Worm (Caenorhabditis elegans) whole organism, L1 larva: ENCODE results near the gene far-7.

Source experiments
- C04F5.9 ChIP-seq: sonication (generic microtip); optimal IDR thresholded peaks from 2 replicates; lab custom pipeline; 2016; ENCODE audit warnings: missing genetic modification characterization, missing compliant biosample characterization
- F16B12.6 ChIP-seq: fragments of 150-350 bp; optimal IDR thresholded peaks from 2 replicates; lab custom pipeline; 2014; ENCODE audit warnings: missing biosample characterization, missing genetic modification characterization
- aly-2 ChIP-seq: fragments of 150-350 bp; optimal IDR thresholded peaks from 2 replicates; lab custom pipeline; 2014; ENCODE audit warnings: missing biosample characterization, missing genetic modification characterization
- ama-1 ChIP-seq: fragments of 150-350 bp; optimal IDR thresholded peaks from 2 replicates; lab custom pipeline; 2014
- blmp-1 ChIP-seq: fragments of 150-350 bp; optimal IDR thresholded peaks from 2 replicates; lab custom pipeline; 2014; ENCODE audit warnings: missing biosample characterization, missing genetic modification characterization
- ceh-8 ChIP-seq: fragments of 200-800 bp; sonication (Bioruptor generic); optimal IDR thresholded peaks from 2 replicates; lab custom pipeline; 2018; ENCODE audit warnings: mild to moderate bottlenecking, missing genetic modification characterization, moderate library complexity, missing compliant biosample characterization
- ceh-90 ChIP-seq: sonication (generic microtip); optimal IDR thresholded peaks from 2 replicates; lab custom pipeline; 2016; ENCODE audit warnings: missing genetic modification characterization, missing compliant biosample characterization
- ces-1 ChIP-seq: fragments of 150-350 bp; optimal IDR thresholded peaks from 2 replicates; lab custom pipeline; 2014; ENCODE audit warnings: missing biosample characterization, missing genetic modification reagents, missing genetic modification characterization
- efl-1 ChIP-seq, 4 experiments: fragments of 150-350 bp; optimal IDR thresholded peaks in 3 of 4; peaks in 1 of 4; 1 replicate in 1 of 4; 2 replicates in 3 of 4; lab custom pipeline; 2014; ENCODE audit warnings: missing biosample characterization in 2 of 4, missing genetic modification characterization in 2 of 4, missing genetic modification reagents in 2 of 4
- efl-3 ChIP-seq: fragments of 200-800 bp; sonication (Bioruptor generic); optimal IDR thresholded peaks from 2 replicates; lab custom pipeline; 2018; ENCODE audit warnings: mild to moderate bottlenecking, missing genetic modification characterization, missing compliant biosample characterization
- egl-27 ChIP-seq, 2 experiments: fragments of 150-350 bp in 1 of 2; sonication (generic microtip); optimal IDR thresholded peaks; 3 replicates each; lab custom pipeline; 2017 to 2018; ENCODE audit warnings: missing biosample characterization in 2 of 2, missing genetic modification characterization in 2 of 2, missing genetic modification reagents in 2 of 2
- elt-2 ChIP-seq: sonication (generic microtip); optimal IDR thresholded peaks from 2 replicates; lab custom pipeline; 2016; ENCODE audit warnings: missing genetic modification characterization, mild to moderate bottlenecking, inconsistent platforms, missing compliant biosample characterization, missing genetic modification reagents
- elt-3 ChIP-seq, 6 experiments: fragments of 150-350 bp in 1 of 6; sonication (generic microtip); optimal IDR thresholded peaks; 2 replicates each; lab custom pipeline; 2017 to 2018; ENCODE audit warnings: missing biosample characterization in 6 of 6, missing genetic modification characterization in 6 of 6, inconsistent platforms in 1 of 6
- fkh-10 ChIP-seq: sonication (generic microtip); optimal IDR thresholded peaks from 2 replicates; lab custom pipeline; 2017; ENCODE audit warnings: missing biosample characterization, missing genetic modification reagents, missing genetic modification characterization
- fkh-4 ChIP-seq: sonication (generic microtip); optimal IDR thresholded peaks from 2 replicates; lab custom pipeline; 2016; ENCODE audit warnings: missing compliant biosample characterization, missing genetic modification characterization, borderline replicate concordance
- fkh-8 ChIP-seq: sonication (generic microtip); optimal IDR thresholded peaks from 2 replicates; lab custom pipeline; 2016; ENCODE audit warnings: mild to moderate bottlenecking, missing genetic modification characterization, missing compliant biosample characterization
- hlh-4 ChIP-seq: sonication (generic microtip); optimal IDR thresholded peaks from 2 replicates; lab custom pipeline; 2016; ENCODE audit warnings: mild to moderate bottlenecking, missing genetic modification characterization, missing compliant biosample characterization
- isw-1 ChIP-seq: fragments of 200-800 bp; sonication (Bioruptor generic); IDR thresholded peaks from 2 replicates; pipeline ENCODE4 v1.3.6; 2022; ENCODE audit warnings: missing genetic modification characterization, missing compliant biosample characterization
- lin-15B ChIP-seq: fragments of 150-350 bp; sonication (generic microtip); optimal IDR thresholded peaks from 3 replicates; lab custom pipeline; 2014; ENCODE audit warnings: missing biosample characterization, missing genetic modification characterization
- mdl-1 ChIP-seq, 2 experiments: fragments of 150-350 bp; optimal IDR thresholded peaks; 2 replicates each; lab custom pipeline; 2014 to 2017; ENCODE audit warnings: missing biosample characterization in 2 of 2, missing genetic modification characterization in 2 of 2, inconsistent platforms in 1 of 2
- mep-1 ChIP-seq: fragments of 150-350 bp; optimal IDR thresholded peaks from 2 replicates; lab custom pipeline; 2014; ENCODE audit warnings: missing biosample characterization, missing genetic modification characterization
- nhr-11 ChIP-seq: fragments of 150-350 bp; optimal IDR thresholded peaks from 2 replicates; lab custom pipeline; 2014; ENCODE audit warnings: missing biosample characterization, missing genetic modification characterization
- nhr-19 ChIP-seq: fragments of 200-800 bp; sonication (Bioruptor generic); conservative IDR thresholded peaks from 2 replicates; pipeline ENCODE4 v1.3.6; 2022; ENCODE audit warnings: missing genetic modification characterization, missing compliant biosample characterization
- nhr-28 ChIP-seq: fragments of 150-350 bp; optimal IDR thresholded peaks from 2 replicates; lab custom pipeline; 2014; ENCODE audit warnings: missing biosample characterization, missing genetic modification characterization
- nhr-47 ChIP-seq: sonication (generic microtip); optimal IDR thresholded peaks from 2 replicates; lab custom pipeline; 2016; ENCODE audit warnings: mild to moderate bottlenecking, missing genetic modification characterization, moderate library complexity, missing compliant biosample characterization
- nhr-71 ChIP-seq: sonication (generic microtip); optimal IDR thresholded peaks from 2 replicates; lab custom pipeline; 2016; ENCODE audit warnings: mild to moderate bottlenecking, missing genetic modification characterization, moderate library complexity, missing compliant biosample characterization
- nhr-76 ChIP-seq: sonication (generic microtip); optimal IDR thresholded peaks from 2 replicates; lab custom pipeline; 2017; ENCODE audit warnings: missing biosample characterization, missing genetic modification characterization
- nhr-77 ChIP-seq: fragments of 150-350 bp; optimal IDR thresholded peaks from 2 replicates; lab custom pipeline; 2014; ENCODE audit warnings: missing biosample characterization, missing genetic modification characterization
- nhr-85 ChIP-seq: sonication (generic microtip); peaks from one replicate; lab custom pipeline; 2016; ENCODE audit warnings: missing genetic modification characterization, inconsistent platforms, missing compliant biosample characterization
- pag-3 ChIP-seq: sonication (generic microtip); optimal IDR thresholded peaks from 2 replicates; lab custom pipeline; 2017; ENCODE audit warnings: missing genetic modification characterization, mild to moderate bottlenecking, missing compliant biosample characterization, antibody characterized with exemption, borderline replicate concordance; ENCODE audit not compliant: insufficient read depth
- pax-3 ChIP-seq: fragments of 200-800 bp; sonication (Bioruptor generic); optimal IDR thresholded peaks from 2 replicates; lab custom pipeline; 2018; ENCODE audit warnings: mild to moderate bottlenecking, missing genetic modification characterization, moderate library complexity, missing compliant biosample characterization
- pqm-1 ChIP-seq: sonication (generic microtip); optimal IDR thresholded peaks from 3 replicates; lab custom pipeline; 2017; ENCODE audit warnings: missing biosample characterization, missing genetic modification characterization
- snu-23 ChIP-seq: sonication (generic microtip); optimal IDR thresholded peaks from 2 replicates; lab custom pipeline; 2016; ENCODE audit warnings: missing genetic modification characterization, missing compliant biosample characterization
- sox-4 ChIP-seq: sonication (generic microtip); optimal IDR thresholded peaks from 2 replicates; lab custom pipeline; 2016; ENCODE audit warnings: missing genetic modification characterization, missing compliant biosample characterization
- swsn-7 ChIP-seq: sonication (generic microtip); optimal IDR thresholded peaks from 2 replicates; lab custom pipeline; 2016; ENCODE audit warnings: missing genetic modification characterization, missing compliant biosample characterization
- tbx-2 ChIP-seq: sonication (generic microtip); optimal IDR thresholded peaks from 2 replicates; lab custom pipeline; 2016; ENCODE audit warnings: missing genetic modification characterization, missing compliant biosample characterization
- unc-30 ChIP-seq: sonication (generic microtip); optimal IDR thresholded peaks from 2 replicates; lab custom pipeline; 2017; ENCODE audit warnings: missing biosample characterization, missing genetic modification characterization
- xbp-1 ChIP-seq: sonication (generic microtip); optimal IDR thresholded peaks from 2 replicates; lab custom pipeline; 2016; ENCODE audit warnings: missing genetic modification characterization, missing compliant biosample characterization

Gene far-7

ce11 chrII:332419-332818 lies 12.8 kb downstream of the far-7 start, which contains the start of gene cbn-1:
Gene cbn-1, minus strand, starts transcription at chrII:332519.
- TF ChIP-seq ama-1 (lab: Kevin White, UChicago) = no peak
- TF ChIP-seq ces-1 = no peak
- no peak for TF ChIP-seq isw-1

- no peak for TF ChIP-seq nhr-71 (tag; lab: Kevin White, UChicago)
- TF ChIP-seq aly-2 = no peak
- TF ChIP-seq blmp-1 (tag; lab: Kevin White, UChicago) = peak; percentile 97
- TF ChIP-seq elt-3 (tag; optimal IDR thresholded peaks at IDR 0.05; lab: Kevin White, UChicago) = peak in 4 of 6 experiments; percentile 25 to 65 (median 51)
- TF ChIP-seq pqm-1 = peak; percentile 38
- TF ChIP-seq elt-2 (tag; lab: Kevin White, UChicago) = peak; percentile 52
- no peak for TF ChIP-seq snu-23
Observed at ce11 chrII:333853-334449, 14.4 kb downstream of the far-7 start.

ce11 chrII:334828-335227 lies 15.2 kb downstream of the far-7 start:
- TF ChIP-seq pax-3 (peak; percentile 75), nhr-47 (tag; lab: Kevin White, UChicago) (peak; percentile 13), nhr-11 (peak; percentile 48), fkh-8 (tag; lab: Kevin White, UChicago) (peak; percentile 79), tbx-2 (tag; lab: Kevin White, UChicago) (no peak)

- no peak for TF ChIP-seq ama-1 (lab: Kevin White, UChicago)
- peak; percentile 17 for TF ChIP-seq nhr-85 (tag; lab: Kevin White, UChicago)
- peak; percentile 97 for TF ChIP-seq blmp-1 (tag; lab: Kevin White, UChicago)
- no peak for TF ChIP-seq nhr-76 (tag; lab: Kevin White, UChicago)
- TF ChIP-seq aly-2 = no peak
Observed at ce11 chrII:337233-337832, 17.7 kb downstream of the far-7 start, which contains the start of gene cpn-2. Gene cpn-2, plus strand, starts transcription at chrII:337782.

ce11 chrII:340224-340623 lies 20.6 kb downstream of the far-7 start, which contains the start of gene clc-31:
Gene clc-31, plus strand, starts transcription at chrII:340524.
- TF ChIP-seq unc-30 (no peak), ceh-8 (GFP tag; lab: Kevin White, UChicago) (peak; percentile 87)

ce11 chrII:340714-341113 lies 21.1 kb downstream of the far-7 start:
- no peak for TF ChIP-seq fkh-4
- no peak for TF ChIP-seq efl-1 (optimal IDR thresholded peaks at IDR 0.05; lab: Kevin White, UChicago)
- TF ChIP-seq efl-1 (GFP tag; optimal IDR thresholded peaks at IDR 0.05 in 1 of 2; lab: Kevin White, UChicago) = peak in 1 of 2 experiments; percentile 28

- TF ChIP-seq sox-4 (tag; lab: Kevin White, UChicago) (no peak), hlh-4 (no peak)
Observed at ce11 chrII:341282-341681, 21.7 kb downstream of the far-7 start.

- TF ChIP-seq unc-30 = no peak
- no peak for TF ChIP-seq ceh-90 (tag; lab: Kevin White, UChicago)
- TF ChIP-seq F16B12.6 = peak; percentile 43
- no peak for TF ChIP-seq pag-3 (tag; lab: Kevin White, UChicago)
- peak; percentile 48 for TF ChIP-seq xbp-1
- no peak for TF ChIP-seq lin-15B (tag; lab: Kevin White, UChicago)
- TF ChIP-seq mep-1 (tag; lab: Kevin White, UChicago) = peak; percentile 50
- no peak for TF ChIP-seq elt-2 (tag; lab: Kevin White, UChicago)
- no peak for TF ChIP-seq nhr-28
- TF ChIP-seq mdl-1 (tag; optimal IDR thresholded peaks at IDR 0.05; lab: Kevin White, UChicago) = no peak
- 0 out of 2 replicates have a peak, but pooled peaks have one; percentile 23 for TF ChIP-seq nhr-19 (GFP tag; lab: Robert Waterston, UW)
- no peak for TF ChIP-seq efl-3 (GFP tag; lab: Kevin White, UChicago)
- TF ChIP-seq fkh-10 (GFP tag; lab: Kevin White, UChicago) = no peak
- peak; percentile 9 for TF ChIP-seq C04F5.9
- no peak for TF ChIP-seq nhr-77 (tag; lab: Kevin White, UChicago)
- no peak for TF ChIP-seq hlh-4
- no peak for TF ChIP-seq egl-27 (tag; optimal IDR thresholded peaks at IDR 0.05; lab: Kevin White, UChicago)
- TF ChIP-seq tbx-2 (tag; lab: Kevin White, UChicago) = peak; percentile 46
- peak; percentile 66 for TF ChIP-seq swsn-7 (tag; lab: Kevin White, UChicago)
- TF ChIP-seq snu-23 = peak; percentile 58
Observed at ce11 chrII:347734-348133, 28.1 kb downstream of the far-7 start, which contains the start of gene D1069.3. Gene D1069.3, minus strand, starts transcription at chrII:347891.
